Fruit fly (Drosophila melanogaster) whole organism, embryonic: ENCODE data around the gene Lmx1a.

ENCODE experiments used
- Bgb ChIP-seq: fragments of 200-800 bp; sonication (Bioruptor generic); IDR thresholded peaks from 2 replicates; pipeline ENCODE4 v1.3.6; 2022; ENCODE audit warnings: missing biosample characterization, missing genetic modification characterization; ENCODE audit not compliant: partially characterized antibody
- CG11504 ChIP-seq: fragments of 200-800 bp; sonication (Bioruptor generic); optimal IDR thresholded peaks from 3 replicates; lab custom pipeline; 2019; ENCODE audit warnings: missing biosample characterization, mild to moderate bottlenecking, missing genetic modification characterization, moderate library complexity
- CG17328 ChIP-seq: fragments of 200-800 bp; sonication (Bioruptor generic); IDR thresholded peaks from 2 replicates; pipeline ENCODE4 v1.3.6; 2022; ENCODE audit warnings: missing biosample characterization, missing genetic modification characterization
- CG18011 ChIP-seq: fragments of 200-800 bp; sonication (Bioruptor generic); optimal IDR thresholded peaks from 2 replicates; lab custom pipeline; 2017; ENCODE audit warnings: missing biosample characterization, missing genetic modification characterization, mild to moderate bottlenecking, moderate library complexity, missing genotype
- CG18599 ChIP-seq: fragments of 200-800 bp; sonication (Bioruptor generic); optimal IDR thresholded peaks from 3 replicates; lab custom pipeline; 2017; ENCODE audit warnings: missing biosample characterization, missing genetic modification characterization, mild to moderate bottlenecking, moderate library complexity, missing genetic modification reagents
- CG2120 ChIP-seq: fragments of 200-800 bp; sonication (Bioruptor generic); optimal IDR thresholded peaks from 3 replicates; lab custom pipeline; 2016; ENCODE audit warnings: missing biosample characterization, missing genetic modification characterization
- CG2678 ChIP-seq: fragments of 200-800 bp; sonication (Bioruptor generic); optimal IDR thresholded peaks from 3 replicates; lab custom pipeline; 2019; ENCODE audit warnings: missing biosample characterization, mild to moderate bottlenecking, missing genetic modification characterization, moderate library complexity
- CG30403 ChIP-seq: fragments of 200-800 bp; sonication (Bioruptor generic); optimal IDR thresholded peaks from 3 replicates; lab custom pipeline; 2016; ENCODE audit warnings: missing biosample characterization, missing genetic modification characterization
- CG31441 ChIP-seq: fragments of 200-800 bp; sonication (Bioruptor generic); IDR thresholded peaks from 2 replicates; pipeline ENCODE4 v1.3.6; 2022; ENCODE audit warnings: missing biosample characterization, missing genetic modification characterization
- CG32532 ChIP-seq: fragments of 200-800 bp; sonication (Bioruptor generic); IDR thresholded peaks from 2 replicates; pipeline ENCODE4 v1.3.6; 2022; ENCODE audit warnings: missing biosample characterization, missing genetic modification characterization
- CG3995 ChIP-seq: fragments of 200-800 bp; sonication (Bioruptor generic); optimal IDR thresholded peaks from 3 replicates; lab custom pipeline; 2016; ENCODE audit warnings: missing biosample characterization, missing genetic modification characterization
- CG9437 ChIP-seq: fragments of 200-800 bp; sonication (Bioruptor generic); optimal IDR thresholded peaks from 2 replicates; lab custom pipeline; 2018; ENCODE audit warnings: missing biosample characterization, mild to moderate bottlenecking, missing genetic modification characterization
- CG9609 ChIP-seq: fragments of 200-800 bp; sonication (Bioruptor generic); optimal IDR thresholded peaks from 3 replicates; lab custom pipeline; 2016; ENCODE audit warnings: missing biosample characterization, missing genetic modification characterization
- D19A ChIP-seq: fragments of 200-800 bp; optimal IDR thresholded peaks from 3 replicates; lab custom pipeline; 2019; ENCODE audit warnings: missing biosample characterization, mild to moderate bottlenecking, missing genetic modification characterization, moderate library complexity
- D19B ChIP-seq: fragments of 200-800 bp; sonication (Bioruptor generic); optimal IDR thresholded peaks from 2 replicates; lab custom pipeline; 2017; ENCODE audit warnings: missing biosample characterization, mild to moderate bottlenecking, missing genetic modification characterization
- Dfd ChIP-seq, 2 experiments: fragments of >200 bp; optimal IDR thresholded peaks; 2 replicates each; lab custom pipeline; 2017; ENCODE audit warnings: missing biosample characterization in 2 of 2, missing genetic modification characterization in 2 of 2
- Fer3 ChIP-seq: fragments of 200-800 bp; sonication (Bioruptor generic); optimal IDR thresholded peaks from 2 replicates; lab custom pipeline; 2018; ENCODE audit warnings: missing biosample characterization, mild to moderate bottlenecking, missing genetic modification characterization, moderate library complexity
- Hmr ChIP-seq: fragments of 200-800 bp; sonication (Bioruptor generic); optimal IDR thresholded peaks from 3 replicates; lab custom pipeline; 2017; ENCODE audit warnings: mild to moderate bottlenecking, missing biosample characterization, missing genetic modification reagents, missing genetic modification characterization
- Hmx ChIP-seq: fragments of 200-800 bp; sonication (Bioruptor generic); optimal IDR thresholded peaks from 2 replicates; lab custom pipeline; 2016; ENCODE audit warnings: missing biosample characterization, missing genetic modification characterization
- Hr51 ChIP-seq, 2 experiments: fragments of 200-800 bp; sonication (Bioruptor generic); optimal IDR thresholded peaks; 2 replicates in 1 of 2; 3 replicates in 1 of 2; lab custom pipeline; 2016 to 2018; ENCODE audit warnings: missing biosample characterization in 2 of 2, missing genetic modification characterization in 2 of 2, mild to moderate bottlenecking in 1 of 2, moderate library complexity in 1 of 2
- Kr ChIP-seq: fragments of 200-800 bp; sonication (Bioruptor generic); optimal IDR thresholded peaks from 2 replicates; lab custom pipeline; 2017; ENCODE audit warnings: missing biosample characterization, mild to moderate bottlenecking, missing genetic modification characterization
- Med ChIP-seq: fragments of 200-800 bp; sonication (Bioruptor generic); peaks from one replicate; lab custom pipeline; 2016; ENCODE audit warnings: missing biosample characterization, missing genetic modification characterization, mild to moderate bottlenecking, inconsistent platforms, moderate library complexity
- Meics ChIP-seq: fragments of 200-800 bp; sonication (Bioruptor generic); optimal IDR thresholded peaks from 2 replicates; lab custom pipeline; 2017; ENCODE audit warnings: missing biosample characterization, mild to moderate bottlenecking, missing genetic modification characterization
- Nf-YC ChIP-seq: fragments of 200-800 bp; optimal IDR thresholded peaks from 3 replicates; lab custom pipeline; 2019; ENCODE audit warnings: missing biosample characterization, mild to moderate bottlenecking, missing genetic modification characterization, moderate library complexity
- NfI ChIP-seq: fragments of 200-800 bp; sonication (Bioruptor generic); optimal IDR thresholded peaks from 3 replicates; lab custom pipeline; 2018; ENCODE audit warnings: missing biosample characterization, mild to moderate bottlenecking, missing genetic modification characterization, moderate library complexity
- Optix ChIP-seq: fragments of 200-800 bp; sonication (Bioruptor generic); IDR thresholded peaks from 3 replicates; pipeline ENCODE4 v1.3.6; 2022; ENCODE audit warnings: missing biosample characterization, missing genetic modification characterization
- Ptx1 ChIP-seq: fragments of 200-800 bp; sonication (Bioruptor generic); IDR thresholded peaks from 2 replicates; pipeline ENCODE4 v1.3.6; 2022; ENCODE audit warnings: missing biosample characterization, missing genetic modification characterization
- Rfx ChIP-seq: fragments of 200-800 bp; sonication (Bioruptor generic); IDR thresholded peaks from 2 replicates; pipeline ENCODE4 v1.3.6; 2022; ENCODE audit warnings: missing biosample characterization, missing genetic modification characterization
- Sox102F ChIP-seq: fragments of 200-800 bp; sonication (Bioruptor generic); optimal IDR thresholded peaks from 2 replicates; lab custom pipeline; 2018; ENCODE audit warnings: missing biosample characterization, mild to moderate bottlenecking, missing genetic modification characterization, moderate library complexity
- Usf ChIP-seq: fragments of 200-800 bp; sonication (Bioruptor generic); optimal IDR thresholded peaks from 2 replicates; lab custom pipeline; 2017; ENCODE audit warnings: missing genotype, missing biosample characterization, missing genetic modification characterization
- ab ChIP-seq: fragments of 200-800 bp; sonication (Bioruptor generic); optimal IDR thresholded peaks from 2 replicates; lab custom pipeline; 2016; ENCODE audit warnings: missing biosample characterization, missing genetic modification characterization
- bab2 ChIP-seq: fragments of 200-800 bp; sonication (Bioruptor generic); optimal IDR thresholded peaks from 2 replicates; lab custom pipeline; 2016; ENCODE audit warnings: missing biosample characterization, missing genetic modification characterization
- bsh ChIP-seq, 2 experiments: fragments of 200-800 bp; sonication (Bioruptor generic); optimal IDR thresholded peaks; 2 replicates each; lab custom pipeline; 2017 to 2018; ENCODE audit warnings: mild to moderate bottlenecking in 2 of 2, missing biosample characterization in 2 of 2, missing genetic modification characterization in 2 of 2, moderate library complexity in 1 of 2
- dmrt99B ChIP-seq: fragments of 200-800 bp; sonication (Bioruptor generic); optimal IDR thresholded peaks from 2 replicates; lab custom pipeline; 2018; ENCODE audit warnings: missing biosample characterization, mild to moderate bottlenecking, missing genetic modification characterization, moderate library complexity
- dpn ChIP-seq, 2 experiments: fragments of 200-800 bp; sonication (Bioruptor generic); optimal IDR thresholded peaks; 3 replicates each; lab custom pipeline; 2016; ENCODE audit warnings: missing biosample characterization in 2 of 2, missing genetic modification characterization in 2 of 2
- eyg ChIP-seq: fragments of 200-800 bp; sonication (Bioruptor generic); optimal IDR thresholded peaks from 3 replicates; lab custom pipeline; 2016; ENCODE audit warnings: missing biosample characterization, missing genetic modification characterization
- gcm2 ChIP-seq: fragments of 200-800 bp; sonication (Bioruptor generic); optimal IDR thresholded peaks from 2 replicates; lab custom pipeline; 2016; ENCODE audit warnings: missing biosample characterization, missing genetic modification characterization
- gem ChIP-seq: fragments of 200-800 bp; sonication (Bioruptor generic); optimal IDR thresholded peaks from 2 replicates; lab custom pipeline; 2019; ENCODE audit warnings: missing biosample characterization, mild to moderate bottlenecking, missing genetic modification characterization, moderate library complexity
- her ChIP-seq: fragments of 200-800 bp; sonication (Bioruptor generic); optimal IDR thresholded peaks from 2 replicates; lab custom pipeline; 2016; ENCODE audit warnings: missing biosample characterization, missing genetic modification characterization
- lab ChIP-seq: fragments of 200-800 bp; sonication (Bioruptor generic); optimal IDR thresholded peaks from 3 replicates; lab custom pipeline; 2017; ENCODE audit warnings: missing biosample characterization, missing genetic modification characterization, mild to moderate bottlenecking, moderate library complexity, missing genetic modification reagents
- lilli ChIP-seq: fragments of 200-800 bp; sonication (Bioruptor generic); optimal IDR thresholded peaks from 3 replicates; lab custom pipeline; 2016; ENCODE audit warnings: missing biosample characterization, missing genetic modification characterization
- prd ChIP-seq, 3 experiments: fragments of >200 bp in 2 of 3; fragments of 200-800 bp in 1 of 3; sonication (Bioruptor generic) in 1 of 3; optimal IDR thresholded peaks in 2 of 3; IDR thresholded peaks in 1 of 3; 2 replicates in 2 of 3; 3 replicates in 1 of 3; pipeline versions ENCODE4 v1.3.6 to Lab custom; 2017 to 2022; ENCODE audit warnings: missing biosample characterization in 1 of 3, missing genetic modification characterization in 1 of 3
- psq ChIP-seq: fragments of 200-800 bp; sonication (Bioruptor generic); optimal IDR thresholded peaks from 2 replicates; lab custom pipeline; 2017; ENCODE audit warnings: missing biosample characterization, missing genetic modification characterization
- pum ChIP-seq: fragments of 200-800 bp; sonication (Bioruptor generic); optimal IDR thresholded peaks from 2 replicates; lab custom pipeline; 2016; ENCODE audit warnings: missing biosample characterization, missing genetic modification characterization
- row ChIP-seq: fragments of 200-800 bp; sonication (Bioruptor generic); IDR thresholded peaks from 3 replicates; pipeline ENCODE4 v1.3.6; 2022; ENCODE audit warnings: missing biosample characterization, missing genetic modification characterization
- sens ChIP-seq: fragments of 200-800 bp; sonication (Bioruptor generic); peaks from one replicate; lab custom pipeline; 2016; ENCODE audit warnings: missing biosample characterization, missing genetic modification characterization
- sisA ChIP-seq: fragments of 200-800 bp; sonication (Bioruptor generic); IDR thresholded peaks from 2 replicates; pipeline ENCODE4 v1.3.6; 2022; ENCODE audit warnings: missing biosample characterization, missing genetic modification characterization
- slbo ChIP-seq: fragments of 200-800 bp; sonication (Bioruptor generic); IDR thresholded peaks from 2 replicates; pipeline ENCODE4 v1.3.6; 2022; ENCODE audit warnings: missing biosample characterization, missing genetic modification characterization
- tio ChIP-seq: fragments of 200-800 bp; sonication (Bioruptor generic); optimal IDR thresholded peaks from 2 replicates; lab custom pipeline; 2017; ENCODE audit warnings: missing biosample characterization, missing genetic modification characterization, inconsistent platforms
- tx ChIP-seq: fragments of 200-800 bp; sonication (Bioruptor generic); optimal IDR thresholded peaks from 2 replicates; lab custom pipeline; 2016; ENCODE audit warnings: missing biosample characterization, missing genetic modification characterization

Lmx1a gene

dm6 chr3L:12374420-12374819, 45.4 kb downstream of the Lmx1a start:
- peak; percentile 17 for TF ChIP-seq Meics (GFP tag; lab: Kevin White, UChicago)
- no peak for TF ChIP-seq tx (GFP tag; lab: Kevin White, UChicago)
- TF ChIP-seq D19B (GFP tag; lab: Kevin White, UChicago): no peak
- peak; percentile 41; the same call in 1 of the 3 replicates for TF ChIP-seq row (GFP tag; lab: Robert Waterston, UW)
- peak; percentile 33 for TF ChIP-seq CG11504
- no peak for TF ChIP-seq Bgb (GFP tag; lab: Robert Waterston, UW)
- peak; percentile 73 for TF ChIP-seq Med (GFP tag; lab: Kevin White, UChicago)
- no peak for TF ChIP-seq Dfd (GFP tag; optimal IDR thresholded peaks at IDR 0.05; lab: Kevin White, UChicago)
- TF ChIP-seq tio: peak; percentile 2
- TF ChIP-seq Fer3 (tag; lab: Kevin White, UChicago): peak; percentile 12
- TF ChIP-seq gcm2: no peak
- no peak for TF ChIP-seq D19A (tag; lab: Kevin White, UChicago)
- TF ChIP-seq CG9609 (GFP tag; lab: Kevin White, UChicago): no peak
- peak; percentile 36 for TF ChIP-seq dmrt99B (tag; lab: Kevin White, UChicago)
- TF ChIP-seq dpn (GFP tag; optimal IDR thresholded peaks at IDR 0.05; lab: Kevin White, UChicago): peak in 1 of 2 experiments; percentile 13
- 0 out of 2 replicates have a peak, but pooled peaks have one; percentile 11 for TF ChIP-seq CG31441
- no peak for TF ChIP-seq sisA (GFP tag; lab: Robert Waterston, UW)
- TF ChIP-seq prd (optimal IDR thresholded peaks at IDR 0.05; lab: Kevin White, UChicago): no peak
- 0 out of 3 replicates have a peak, but pooled peaks have one; percentile 17 for TF ChIP-seq prd (GFP tag; IDR thresholded peaks at IDR 0.05; lab: Robert Waterston, UW)
- no peak for TF ChIP-seq Usf (GFP tag; lab: Kevin White, UChicago)
- peak; percentile 52 for TF ChIP-seq CG2120 (GFP tag; lab: Kevin White, UChicago)
- no peak for TF ChIP-seq ab (GFP tag; lab: Kevin White, UChicago)
- TF ChIP-seq Sox102F (GFP tag; lab: Kevin White, UChicago): peak; percentile 13
- peak; percentile 22 for TF ChIP-seq lilli (GFP tag; lab: Kevin White, UChicago)
- TF ChIP-seq Nf-YC (tag; lab: Kevin White, UChicago): no peak
- TF ChIP-seq CG30403 (GFP tag; lab: Kevin White, UChicago): peak; percentile 11
- TF ChIP-seq CG18599 (GFP tag; lab: Kevin White, UChicago): peak; percentile 54
- peak; percentile 30; the same call in 1 of the 2 replicates for TF ChIP-seq Ptx1 (GFP tag; lab: Robert Waterston, UW)
- TF ChIP-seq CG2678 (tag; lab: Kevin White, UChicago): peak; percentile 37
- TF ChIP-seq CG17328 (GFP tag; lab: Robert Waterston, UW): 0 out of 2 replicates have a peak, but pooled peaks have one; percentile 11
- peak; percentile 28 for TF ChIP-seq gem
- 0 out of 3 replicates have a peak, but pooled peaks have one; percentile 18 for TF ChIP-seq Optix (GFP tag; lab: Robert Waterston, UW)
- TF ChIP-seq bab2 (GFP tag; lab: Kevin White, UChicago): peak; percentile 17
- TF ChIP-seq CG32532 (GFP tag; lab: Robert Waterston, UW): peak; percentile 39; the same call in 1 of the 2 replicates
- peak; percentile 51 for TF ChIP-seq lab (GFP tag; lab: Kevin White, UChicago)
- TF ChIP-seq psq (GFP tag; lab: Kevin White, UChicago): no peak
- TF ChIP-seq Rfx: 0 out of 2 replicates have a peak, but pooled peaks have one; percentile 9
- TF ChIP-seq CG18011 (GFP tag; lab: Kevin White, UChicago): no peak
- TF ChIP-seq eyg (GFP tag; lab: Kevin White, UChicago): no peak
- no peak for TF ChIP-seq her (GFP tag; lab: Kevin White, UChicago)
- peak; percentile 35 for TF ChIP-seq Hmr (GFP tag; lab: Kevin White, UChicago)
- TF ChIP-seq NfI (GFP tag; lab: Kevin White, UChicago): peak; percentile 17
- no peak for TF ChIP-seq CG3995 (GFP tag; lab: Kevin White, UChicago)
- TF ChIP-seq Hr51 (GFP tag; optimal IDR thresholded peaks at IDR 0.05; lab: Kevin White, UChicago): peak in 1 of 2 experiments; percentile 33
- TF ChIP-seq bsh (GFP tag; optimal IDR thresholded peaks at IDR 0.05; lab: Kevin White, UChicago): no peak
- no peak for TF ChIP-seq pum (GFP tag; lab: Kevin White, UChicago)
- TF ChIP-seq slbo: peak; percentile 52; the same call in 1 of the 2 replicates
- no peak for TF ChIP-seq CG9437
- no peak for TF ChIP-seq Kr (GFP tag; lab: Kevin White, UChicago)
- no peak for TF ChIP-seq Hmx (GFP tag; lab: Kevin White, UChicago)
- peak; percentile 36 for TF ChIP-seq sens (GFP tag; lab: Kevin White, UChicago)
